Worm (Caenorhabditis elegans) whole organism, early embryonic: ENCODE results near the gene C29A12.6.

ENCODE experiments used
- B0310.2 ChIP-seq: sonication (generic microtip); optimal IDR thresholded peaks from 2 replicates; lab custom pipeline; 2016; ENCODE audit warnings: mild to moderate bottlenecking, missing genetic modification characterization, missing compliant biosample characterization
- F13C5.2 ChIP-seq: sonication (generic microtip); optimal IDR thresholded peaks from 2 replicates; lab custom pipeline; 2017; ENCODE audit warnings: mild to moderate bottlenecking, missing genetic modification characterization, inconsistent platforms, missing compliant biosample characterization
- aly-1 ChIP-seq: sonication (generic microtip); optimal IDR thresholded peaks from 2 replicates; lab custom pipeline; 2016; ENCODE audit warnings: missing genetic modification characterization, missing compliant biosample characterization
- ama-1 ChIP-seq: fragments of 150-350 bp; optimal IDR thresholded peaks from 2 replicates; lab custom pipeline; 2014
- ceh-13 ChIP-seq: fragments of 200-800 bp; sonication (Bioruptor generic); optimal IDR thresholded peaks from 2 replicates; lab custom pipeline; 2018; ENCODE audit warnings: mild to moderate bottlenecking, missing genetic modification characterization, missing compliant biosample characterization
- ceh-36 ChIP-seq: sonication (generic microtip); optimal IDR thresholded peaks from 2 replicates; lab custom pipeline; 2016; ENCODE audit warnings: missing genetic modification characterization, inconsistent platforms, missing compliant biosample characterization
- ets-7 ChIP-seq: sonication (generic microtip); optimal IDR thresholded peaks from 2 replicates; lab custom pipeline; 2016; ENCODE audit warnings: missing genotype, missing genetic modification characterization, missing compliant biosample characterization
- flt-1 ChIP-seq: fragments of 200-800 bp; sonication (Bioruptor generic); IDR thresholded peaks from 2 replicates; pipeline ENCODE4 v1.3.6; 2022; ENCODE audit warnings: missing genetic modification characterization, missing compliant biosample characterization
- hmbx-1 ChIP-seq: sonication (generic microtip); optimal IDR thresholded peaks from 2 replicates; lab custom pipeline; 2016; ENCODE audit warnings: mild to moderate bottlenecking, missing genetic modification characterization, missing compliant biosample characterization
- hmg-4 ChIP-seq: fragments of 200-800 bp; sonication (Bioruptor generic); optimal IDR thresholded peaks from 2 replicates; lab custom pipeline; 2018; ENCODE audit warnings: mild to moderate bottlenecking, missing genetic modification characterization, missing compliant biosample characterization
- hnd-1 ChIP-seq: sonication (generic microtip); optimal IDR thresholded peaks from 2 replicates; lab custom pipeline; 2016; ENCODE audit warnings: missing genetic modification characterization, missing compliant biosample characterization
- pes-1 ChIP-seq: fragments of 200-800 bp; sonication (Bioruptor generic); IDR thresholded peaks from 2 replicates; pipeline ENCODE4 v1.3.6; 2022; ENCODE audit warnings: missing genetic modification reagents, missing genetic modification characterization, missing compliant biosample characterization
- scrt-1 ChIP-seq: fragments of 200-800 bp; sonication (Bioruptor generic); IDR thresholded peaks from 2 replicates; pipeline ENCODE4 v1.3.6; 2022; ENCODE audit warnings: missing genetic modification characterization, missing compliant biosample characterization
- sea-1 ChIP-seq: fragments of 200-800 bp; sonication (Bioruptor generic); conservative IDR thresholded peaks from 2 replicates; pipeline ENCODE4 v1.3.6; 2022; ENCODE audit warnings: missing genetic modification characterization, missing compliant biosample characterization
- tbx-11 ChIP-seq: fragments of 200-800 bp; sonication (Bioruptor generic); IDR thresholded peaks from 2 replicates; pipeline ENCODE4 v1.3.6; 2022; ENCODE audit warnings: missing genetic modification characterization, missing compliant biosample characterization
- tbx-37 ChIP-seq: fragments of 200-800 bp; sonication (Bioruptor generic); conservative IDR thresholded peaks from 2 replicates; pipeline ENCODE4 v1.3.6; 2022; ENCODE audit warnings: missing genetic modification reagents, missing genetic modification characterization, missing compliant biosample characterization
- tra-4 ChIP-seq: sonication (generic microtip); optimal IDR thresholded peaks from 2 replicates; lab custom pipeline; 2017; ENCODE audit warnings: missing genetic modification characterization, missing compliant biosample characterization

C29A12.6 gene

DNA sequence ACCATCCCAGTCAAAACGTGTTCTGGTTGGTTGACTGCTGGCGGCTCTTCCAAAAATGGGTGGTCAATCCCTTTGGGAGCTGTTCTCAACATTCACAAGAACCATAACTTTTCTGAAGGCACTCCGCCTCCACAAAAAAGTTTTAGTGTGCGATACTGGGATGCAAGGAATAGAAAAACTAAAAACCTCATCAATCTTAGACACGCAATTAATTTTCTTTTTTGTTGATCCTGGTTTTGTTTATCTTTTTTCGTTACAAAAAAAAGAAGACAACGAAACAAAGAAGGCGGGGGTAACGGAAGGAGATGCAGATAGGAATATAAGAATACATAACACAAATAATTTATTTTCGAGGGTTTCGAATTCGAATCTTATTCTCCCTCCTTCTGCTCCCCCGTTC, 8.8 kb upstream of the C29A12.6 start:
- no peak for TF ChIP-seq pes-1 (GFP tag; lab: Robert Waterston, UW)
- TF ChIP-seq hmg-4 (GFP tag; lab: Kevin White, UChicago) = no peak
- no peak for TF ChIP-seq hmbx-1 (tag; lab: Kevin White, UChicago)
- TF ChIP-seq tbx-37 = no peak
- TF ChIP-seq ceh-13 (GFP tag; lab: Kevin White, UChicago) = no peak
- TF ChIP-seq sea-1 (GFP tag; lab: Robert Waterston, UW) = no peak
- no peak for TF ChIP-seq ets-7 (tag; lab: Kevin White, UChicago)
- no peak for TF ChIP-seq ceh-36
- no peak for TF ChIP-seq tra-4 (tag; lab: Kevin White, UChicago)
- no peak for TF ChIP-seq ama-1 (lab: Kevin White, UChicago)
- TF ChIP-seq B0310.2 (tag; lab: Kevin White, UChicago) = no peak
- no peak for TF ChIP-seq tbx-11 (GFP tag; lab: Robert Waterston, UW)
- no peak for TF ChIP-seq F13C5.2
- TF ChIP-seq flt-1 = no peak
- no peak for TF ChIP-seq hnd-1 (tag; lab: Kevin White, UChicago)
- TF ChIP-seq scrt-1 (GFP tag; lab: Robert Waterston, UW) = no peak

DNA sequence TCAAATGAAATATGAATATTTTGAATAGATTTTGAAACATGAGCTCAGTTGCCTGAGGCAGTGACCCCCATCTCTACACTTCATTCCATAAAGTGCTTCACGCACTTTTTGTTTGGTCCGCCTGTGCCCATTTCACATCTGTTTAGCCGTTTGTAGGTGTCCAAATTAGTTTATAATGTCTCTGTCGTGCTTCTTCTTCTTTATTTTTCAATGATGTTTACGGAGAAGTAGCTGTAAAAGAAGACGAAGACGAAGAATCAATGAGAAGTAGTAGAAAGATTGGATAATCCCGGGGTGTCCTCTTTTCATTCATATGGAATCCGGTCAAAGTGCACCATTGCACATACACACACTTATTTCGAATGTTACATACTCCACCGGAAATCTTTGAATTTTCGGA, 7.6 kb upstream of the C29A12.6 start:
- no peak for TF ChIP-seq pes-1 (GFP tag; lab: Robert Waterston, UW)
- TF ChIP-seq tbx-11 (GFP tag; lab: Robert Waterston, UW) = no peak
- no peak for TF ChIP-seq tra-4 (tag; lab: Kevin White, UChicago)
- no peak for TF ChIP-seq aly-1 (tag; lab: Kevin White, UChicago)
- TF ChIP-seq B0310.2 (tag; lab: Kevin White, UChicago) = no peak
- no peak for TF ChIP-seq hmg-4 (GFP tag; lab: Kevin White, UChicago)
- no peak for TF ChIP-seq ets-7 (tag; lab: Kevin White, UChicago)

DNA sequence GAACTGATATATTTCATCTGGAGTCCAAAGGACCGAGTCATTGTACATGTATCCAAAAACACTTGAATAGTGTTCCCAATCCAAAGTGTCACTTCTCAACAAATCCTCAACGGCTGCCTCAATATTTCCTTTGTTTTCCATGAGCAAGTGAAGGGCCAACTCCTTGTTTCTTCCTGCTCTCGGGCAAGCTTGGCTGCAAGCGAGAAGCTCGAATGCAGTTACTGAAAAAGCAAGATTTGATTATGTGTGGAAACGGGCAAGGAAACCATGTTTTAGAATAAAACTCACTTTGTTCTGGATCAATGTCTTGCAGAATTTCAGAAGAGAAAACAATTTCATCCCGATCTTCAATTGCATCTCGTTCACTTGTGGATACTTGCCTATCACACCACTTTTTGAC, 7.2 kb downstream of the C29A12.6 start:
- TF ChIP-seq tbx-11 (GFP tag; lab: Robert Waterston, UW) = no peak

DNA sequence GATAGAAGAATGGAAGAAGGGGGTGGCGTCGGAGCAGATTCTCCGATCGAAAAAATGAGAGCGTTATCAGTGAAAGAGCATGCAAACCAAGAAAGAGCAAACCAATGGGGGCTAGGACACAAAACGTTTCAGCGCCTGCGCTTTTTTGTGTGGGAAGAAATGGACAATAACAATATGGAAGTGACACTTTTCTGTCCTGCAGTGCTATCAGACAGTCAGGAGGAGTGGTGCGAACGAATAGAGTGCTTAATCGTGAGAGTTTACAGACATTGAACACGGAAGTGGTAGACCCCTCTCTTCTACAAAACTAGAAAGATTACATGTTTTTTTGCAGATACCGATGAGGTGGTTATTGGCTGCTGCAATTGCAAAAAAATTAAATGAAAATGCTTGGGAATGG, 8.4 kb downstream of the C29A12.6 start:
- TF ChIP-seq F13C5.2 (no peak), ama-1 (lab: Kevin White, UChicago) (no peak), hmg-4 (GFP tag; lab: Kevin White, UChicago) (no peak), tra-4 (tag; lab: Kevin White, UChicago) (no peak), sea-1 (GFP tag; lab: Robert Waterston, UW) (no peak)

DNA sequence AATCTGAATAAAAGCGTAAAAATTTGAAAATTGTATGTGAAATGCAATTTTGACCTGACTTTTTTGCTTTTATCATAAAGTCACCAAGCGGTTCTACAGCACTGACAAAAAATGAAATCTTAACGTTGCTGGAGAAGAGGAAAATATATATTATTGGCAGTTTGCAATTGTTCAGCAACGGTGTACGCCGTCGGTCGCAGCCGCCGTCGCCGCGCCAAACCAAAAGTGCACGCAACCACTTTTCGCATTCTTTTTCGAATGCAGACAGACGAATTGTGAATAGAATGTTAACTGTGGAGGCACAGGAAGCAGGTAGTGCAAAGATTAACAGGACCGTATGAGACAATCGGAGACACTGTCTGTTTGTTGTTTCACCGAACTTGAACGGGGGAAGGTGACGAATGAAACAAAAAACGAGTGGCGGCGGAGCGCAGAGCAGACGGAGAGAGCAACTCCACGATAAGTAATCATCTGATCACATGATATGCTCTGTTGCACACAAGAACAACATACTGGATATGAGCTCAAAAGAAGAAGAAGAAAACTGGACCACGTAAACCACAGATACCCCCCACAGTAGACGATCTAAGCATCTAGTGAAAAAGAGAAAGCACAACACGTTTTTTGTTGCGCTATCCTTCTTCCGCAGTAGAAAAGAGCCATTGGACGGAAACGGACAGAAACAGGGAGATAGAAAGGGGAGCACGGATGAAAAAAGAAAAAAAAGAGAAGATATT, 10.1 kb downstream of the C29A12.6 start:
- TF ChIP-seq pes-1 (GFP tag; lab: Robert Waterston, UW) = no peak
- no peak for TF ChIP-seq tra-4 (tag; lab: Kevin White, UChicago)
- TF ChIP-seq flt-1 = no peak
- TF ChIP-seq ets-7 (tag; lab: Kevin White, UChicago) = no peak
- TF ChIP-seq tbx-11 (GFP tag; lab: Robert Waterston, UW) = no peak

DNA sequence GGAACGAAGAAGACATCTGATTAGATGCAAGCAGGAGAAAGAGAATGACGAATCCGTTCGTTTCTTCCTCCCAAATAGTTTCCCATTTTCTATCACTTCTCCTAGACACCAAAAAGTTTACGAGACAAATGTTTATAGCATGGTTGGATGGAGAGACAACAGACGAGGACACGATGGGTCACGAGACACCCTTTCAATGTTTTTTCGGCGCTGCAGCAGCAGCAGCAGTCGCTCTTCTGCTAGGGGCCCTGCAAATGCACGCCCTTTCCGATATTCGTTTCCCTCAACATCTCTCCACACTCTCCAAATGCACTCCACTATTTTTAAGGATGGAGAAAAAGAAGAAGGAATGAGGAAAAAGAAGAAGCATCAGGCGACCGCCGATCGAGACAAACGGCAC, 11.3 kb downstream of the C29A12.6 start:
- no peak for TF ChIP-seq tra-4 (tag; lab: Kevin White, UChicago)
- peak; percentile 37 for TF ChIP-seq hmg-4 (GFP tag; lab: Kevin White, UChicago)

DNA sequence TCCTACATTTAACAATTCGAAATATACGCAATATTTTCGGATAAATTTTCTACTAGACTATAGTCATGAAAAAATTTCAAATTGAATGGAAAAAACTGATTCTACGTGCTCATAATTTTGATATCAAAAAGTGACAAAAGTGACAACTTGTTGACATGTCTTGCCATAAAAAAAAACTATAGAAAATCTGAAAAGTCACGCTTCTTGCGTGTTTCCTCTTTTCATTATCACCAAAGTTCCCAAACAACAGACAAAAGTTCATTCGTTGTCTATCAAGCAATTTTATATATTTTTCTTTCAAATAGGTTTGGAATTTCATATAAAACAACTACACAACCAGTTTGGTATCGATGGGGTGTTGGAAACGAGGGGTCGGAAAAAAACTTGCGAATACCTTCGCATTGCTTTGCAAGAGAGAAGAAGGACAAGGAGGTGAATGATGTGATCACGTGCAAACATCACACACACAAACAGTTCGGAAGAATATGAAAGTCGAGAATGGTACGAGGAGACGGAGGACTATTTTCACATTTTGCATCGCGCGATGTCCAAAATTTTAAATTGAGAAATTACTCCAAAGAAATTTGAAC, 12.2 kb downstream of the C29A12.6 start:
- TF ChIP-seq scrt-1 (GFP tag; lab: Robert Waterston, UW) (no peak), ets-7 (tag; lab: Kevin White, UChicago) (no peak)

DNA sequence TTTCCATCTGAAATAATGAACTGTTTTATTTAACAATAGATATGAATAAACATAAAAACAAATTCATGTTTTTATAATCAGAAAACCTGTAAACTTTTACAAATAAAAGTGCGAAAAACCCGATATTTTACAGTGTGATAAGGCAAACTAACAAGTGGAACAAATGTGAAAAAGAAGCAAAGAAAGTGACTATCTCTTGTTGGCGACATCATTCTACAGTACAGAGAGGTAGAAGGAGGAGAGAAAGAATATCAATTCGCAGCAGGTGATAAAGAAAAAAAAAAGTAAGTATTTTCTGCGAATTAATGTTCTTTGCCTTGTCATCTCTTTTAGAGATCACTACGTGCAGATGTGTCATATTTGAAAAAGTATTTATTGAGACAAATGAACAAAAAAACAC, 12.8 kb downstream of the C29A12.6 start:
- TF ChIP-seq aly-1 (tag; lab: Kevin White, UChicago) (no peak), B0310.2 (tag; lab: Kevin White, UChicago) (no peak), tbx-37 (no peak)

DNA sequence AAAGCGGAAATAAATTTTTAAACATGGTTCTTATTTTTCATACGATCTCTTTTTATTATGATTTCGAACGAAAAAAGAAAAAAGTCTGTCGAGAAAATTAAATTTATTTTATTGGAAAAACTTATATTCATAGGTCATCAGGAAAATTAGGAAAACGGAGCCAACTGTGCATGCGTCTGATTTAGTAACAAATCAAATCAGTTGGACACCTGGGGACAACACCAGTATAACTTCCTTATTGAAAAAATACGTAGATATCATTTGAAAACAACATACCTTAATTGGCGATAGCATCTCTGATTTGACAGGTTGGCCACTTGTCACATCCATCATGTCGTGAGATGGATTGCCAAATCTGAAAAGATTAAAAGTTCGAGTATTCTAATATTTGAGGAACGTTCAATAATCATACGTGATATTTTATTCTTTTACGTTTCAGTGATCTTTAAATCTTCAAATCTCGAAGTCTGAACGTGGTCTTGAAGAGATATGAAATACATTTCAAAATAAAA, 13.6 kb downstream of the C29A12.6 start:
- TF ChIP-seq ceh-36 (no peak), hnd-1 (tag; lab: Kevin White, UChicago) (no peak), pes-1 (GFP tag; lab: Robert Waterston, UW) (no peak), tbx-11 (GFP tag; lab: Robert Waterston, UW) (no peak), aly-1 (tag; lab: Kevin White, UChicago) (no peak), ceh-13 (GFP tag; lab: Kevin White, UChicago) (no peak), B0310.2 (tag; lab: Kevin White, UChicago) (no peak), sea-1 (GFP tag; lab: Robert Waterston, UW) (no peak), F13C5.2 (no peak), scrt-1 (GFP tag; lab: Robert Waterston, UW) (no peak)
